Worm (Caenorhabditis elegans) whole organism, L4/young adult: Measurements from ENCODE around the gene igcm-3.

Experiments used
- W03F9.2 ChIP-seq: fragments of 150-350 bp; optimal IDR thresholded peaks from 2 replicates; lab custom pipeline; 2014; ENCODE audit warnings: missing biosample characterization, missing genetic modification characterization
- dao-5 ChIP-seq: sonication (generic microtip); optimal IDR thresholded peaks from 2 replicates; lab custom pipeline; 2016; ENCODE audit warnings: missing genotype, missing genetic modification characterization, moderate library complexity, missing compliant biosample characterization
- him-1 ChIP-seq: sonication (generic microtip); optimal IDR thresholded peaks from 2 replicates; lab custom pipeline; 2016; ENCODE audit warnings: missing genotype, missing genetic modification reagents, missing genetic modification characterization, missing compliant biosample characterization

ce11 chrX:2752841-2753240 is 47.2 kb upstream of the igcm-3 start:
- TF ChIP-seq him-1 (tag; lab: Kevin White, UChicago) (no peak), W03F9.2 (tag; lab: Kevin White, UChicago) (no peak), dao-5 (no peak)
